Fruit fly (Drosophila melanogaster) whole organism, wandering third instar larva: Measurements from ENCODE around the gene CG12057.

Experiments
- GATAd ChIP-seq: sonication (Bioruptor generic); optimal IDR thresholded peaks from 2 replicates; lab custom pipeline; 2016; ENCODE audit warnings: missing biosample characterization, missing genetic modification characterization
- fru ChIP-seq: fragments of 200-800 bp; sonication (Bioruptor generic); optimal IDR thresholded peaks from 3 replicates; lab custom pipeline; 2016; ENCODE audit warnings: missing biosample characterization, mild to moderate bottlenecking, missing genetic modification characterization
- rgr ChIP-seq: fragments of 200-800 bp; sonication (Bioruptor generic); optimal IDR thresholded peaks from 3 replicates; lab custom pipeline; 2016; ENCODE audit warnings: missing biosample characterization, mild to moderate bottlenecking, missing genetic modification characterization

DNA sequence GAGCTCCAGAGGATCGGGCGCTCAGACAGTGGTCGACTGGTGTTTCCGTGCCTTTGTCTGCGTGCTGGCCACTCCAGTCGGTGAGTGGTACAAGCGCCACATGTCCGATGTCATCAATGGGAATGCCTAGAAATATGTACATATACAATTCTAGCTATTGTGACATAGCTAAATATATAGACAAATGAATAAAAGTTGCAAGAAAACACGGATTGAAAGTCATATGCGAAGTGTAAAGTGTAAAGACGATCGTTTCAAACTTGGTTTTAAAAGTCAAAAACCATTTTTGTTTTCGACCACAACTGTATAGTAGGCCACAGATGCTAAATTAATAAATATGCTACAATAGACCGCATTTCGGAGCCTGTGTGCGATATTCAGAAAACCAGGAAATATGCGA is 24.0 kb downstream of the CG12057 start, which contains the start of gene CG15368:
- TF ChIP-seq fru, result no peak
- TF ChIP-seq GATAd (GFP tag; lab: Kevin White, UChicago), result no peak
- TF ChIP-seq rgr (GFP tag; lab: Kevin White, UChicago), result no peak
